Worm (Caenorhabditis elegans) whole organism, L2 larva: ENCODE results near the gene Y32B12B.2.

ENCODE experiments used
- ama-1 ChIP-seq: fragments of 150-350 bp; optimal IDR thresholded peaks from 2 replicates; lab custom pipeline; 2018; ENCODE audit warnings: inconsistent platforms
- ceh-82 ChIP-seq: fragments of 150-350 bp; optimal IDR thresholded peaks from 2 replicates; lab custom pipeline; 2014; ENCODE audit warnings: missing biosample characterization, missing genetic modification characterization
- gmeb-1 ChIP-seq: fragments of 150-350 bp; optimal IDR thresholded peaks from 2 replicates; lab custom pipeline; 2014; ENCODE audit warnings: missing biosample characterization, missing genetic modification characterization
- mab-5 ChIP-seq: fragments of 150-350 bp; optimal IDR thresholded peaks from 2 replicates; lab custom pipeline; 2014; ENCODE audit warnings: missing biosample characterization, missing genetic modification characterization
- nhr-11 ChIP-seq: fragments of 150-350 bp; optimal IDR thresholded peaks from 2 replicates; lab custom pipeline; 2014; ENCODE audit warnings: missing biosample characterization, missing genetic modification characterization
- nhr-12 ChIP-seq: fragments of 150-350 bp; optimal IDR thresholded peaks from 2 replicates; lab custom pipeline; 2014; ENCODE audit warnings: missing biosample characterization, missing genetic modification characterization
- nhr-23 ChIP-seq: fragments of 150-350 bp; optimal IDR thresholded peaks from 2 replicates; lab custom pipeline; 2014; ENCODE audit warnings: missing biosample characterization, missing genetic modification reagents, missing genetic modification characterization
- ztf-4 ChIP-seq: fragments of 150-350 bp; optimal IDR thresholded peaks from 2 replicates; lab custom pipeline; 2014; ENCODE audit warnings: missing biosample characterization, missing genetic modification characterization

DNA sequence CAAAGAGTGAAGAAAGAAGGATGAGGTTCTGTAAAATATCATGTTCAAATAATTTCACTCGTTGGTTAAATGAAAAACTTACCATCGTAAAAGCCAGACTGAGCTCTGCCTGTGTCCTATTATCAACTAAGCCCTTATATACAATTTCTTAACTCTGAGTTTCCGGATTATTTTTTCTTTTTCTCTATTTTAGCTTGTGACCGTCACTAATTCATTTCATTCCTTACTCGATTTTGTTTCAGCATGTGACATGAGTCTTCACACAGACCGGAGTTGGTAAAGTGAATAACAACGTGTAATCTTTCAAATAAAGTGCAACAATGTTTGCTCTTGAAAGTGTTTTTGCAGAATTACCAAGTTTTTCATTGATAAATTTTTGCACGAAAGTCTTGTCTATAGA, 4.2 kb upstream of the Y32B12B.2 start, which contains the start of gene cpr-2:
- TF ChIP-seq mab-5 (no peak), ztf-4 (tag; lab: Kevin White, UChicago) (no peak), nhr-23 (no peak), ceh-82 (tag; lab: Kevin White, UChicago) (no peak), nhr-12 (tag; lab: Kevin White, UChicago) (no peak), gmeb-1 (no peak), ama-1 (lab: Kevin White, UChicago) (no peak), nhr-11 (tag; lab: Kevin White, UChicago) (no peak)
